Worm (Caenorhabditis elegans) whole organism, early embryonic: Measurements from ENCODE around the gene Y32H12A.8.

ENCODE experiments used
- B0310.2 ChIP-seq: sonication (generic microtip); optimal IDR thresholded peaks from 2 replicates; lab custom pipeline; 2016; ENCODE audit warnings: mild to moderate bottlenecking, missing genetic modification characterization, missing compliant biosample characterization
- F13C5.2 ChIP-seq: sonication (generic microtip); optimal IDR thresholded peaks from 2 replicates; lab custom pipeline; 2017; ENCODE audit warnings: mild to moderate bottlenecking, missing genetic modification characterization, inconsistent platforms, missing compliant biosample characterization
- aly-1 ChIP-seq: sonication (generic microtip); optimal IDR thresholded peaks from 2 replicates; lab custom pipeline; 2016; ENCODE audit warnings: missing genetic modification characterization, missing compliant biosample characterization
- ama-1 ChIP-seq: fragments of 150-350 bp; optimal IDR thresholded peaks from 2 replicates; lab custom pipeline; 2014
- ceh-13 ChIP-seq: fragments of 200-800 bp; sonication (Bioruptor generic); optimal IDR thresholded peaks from 2 replicates; lab custom pipeline; 2018; ENCODE audit warnings: mild to moderate bottlenecking, missing genetic modification characterization, missing compliant biosample characterization
- ceh-36 ChIP-seq: sonication (generic microtip); optimal IDR thresholded peaks from 2 replicates; lab custom pipeline; 2016; ENCODE audit warnings: missing genetic modification characterization, inconsistent platforms, missing compliant biosample characterization
- ets-7 ChIP-seq: sonication (generic microtip); optimal IDR thresholded peaks from 2 replicates; lab custom pipeline; 2016; ENCODE audit warnings: missing genotype, missing genetic modification characterization, missing compliant biosample characterization
- flt-1 ChIP-seq: fragments of 200-800 bp; sonication (Bioruptor generic); IDR thresholded peaks from 2 replicates; pipeline ENCODE4 v1.3.6; 2022; ENCODE audit warnings: missing genetic modification characterization, missing compliant biosample characterization
- hmbx-1 ChIP-seq: sonication (generic microtip); optimal IDR thresholded peaks from 2 replicates; lab custom pipeline; 2016; ENCODE audit warnings: mild to moderate bottlenecking, missing genetic modification characterization, missing compliant biosample characterization
- hmg-4 ChIP-seq: fragments of 200-800 bp; sonication (Bioruptor generic); optimal IDR thresholded peaks from 2 replicates; lab custom pipeline; 2018; ENCODE audit warnings: mild to moderate bottlenecking, missing genetic modification characterization, missing compliant biosample characterization
- hnd-1 ChIP-seq: sonication (generic microtip); optimal IDR thresholded peaks from 2 replicates; lab custom pipeline; 2016; ENCODE audit warnings: missing genetic modification characterization, missing compliant biosample characterization
- pes-1 ChIP-seq: fragments of 200-800 bp; sonication (Bioruptor generic); IDR thresholded peaks from 2 replicates; pipeline ENCODE4 v1.3.6; 2022; ENCODE audit warnings: missing genetic modification reagents, missing genetic modification characterization, missing compliant biosample characterization
- scrt-1 ChIP-seq: fragments of 200-800 bp; sonication (Bioruptor generic); IDR thresholded peaks from 2 replicates; pipeline ENCODE4 v1.3.6; 2022; ENCODE audit warnings: missing genetic modification characterization, missing compliant biosample characterization
- sea-1 ChIP-seq: fragments of 200-800 bp; sonication (Bioruptor generic); conservative IDR thresholded peaks from 2 replicates; pipeline ENCODE4 v1.3.6; 2022; ENCODE audit warnings: missing genetic modification characterization, missing compliant biosample characterization
- tbx-11 ChIP-seq: fragments of 200-800 bp; sonication (Bioruptor generic); IDR thresholded peaks from 2 replicates; pipeline ENCODE4 v1.3.6; 2022; ENCODE audit warnings: missing genetic modification characterization, missing compliant biosample characterization
- tbx-37 ChIP-seq: fragments of 200-800 bp; sonication (Bioruptor generic); conservative IDR thresholded peaks from 2 replicates; pipeline ENCODE4 v1.3.6; 2022; ENCODE audit warnings: missing genetic modification reagents, missing genetic modification characterization, missing compliant biosample characterization
- tra-4 ChIP-seq: sonication (generic microtip); optimal IDR thresholded peaks from 2 replicates; lab custom pipeline; 2017; ENCODE audit warnings: missing genetic modification characterization, missing compliant biosample characterization

Gene Y32H12A.8

DNA sequence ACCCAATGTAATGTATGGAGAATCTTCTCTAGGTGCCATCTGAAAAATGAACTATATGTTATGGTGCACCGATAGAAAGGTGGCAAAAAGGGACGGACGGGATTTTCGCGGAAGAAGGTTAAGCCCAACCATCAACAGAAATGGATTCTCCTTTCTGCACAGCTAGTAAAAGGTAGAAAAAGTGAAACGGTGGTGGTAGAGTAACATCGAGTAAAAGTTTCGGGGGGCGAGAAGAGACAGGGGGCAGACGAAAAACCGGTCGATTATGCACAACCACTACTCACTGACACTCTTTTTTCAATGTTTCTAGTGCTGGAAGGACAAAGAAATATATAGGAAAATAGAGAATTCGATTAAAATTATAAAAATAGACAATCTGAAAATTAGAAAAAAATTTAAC is 13.7 kb upstream of the Y32H12A.8 start:
- TF ChIP-seq ets-7 (tag; lab: Kevin White, UChicago) (no peak), sea-1 (GFP tag; lab: Robert Waterston, UW) (no peak), ceh-36 (tag; lab: Kevin White, UChicago) (no peak), ama-1 (lab: Kevin White, UChicago) (no peak), hmg-4 (no peak), tra-4 (tag; lab: Kevin White, UChicago) (no peak), flt-1 (GFP tag; lab: Robert Waterston, UW) (no peak), pes-1 (no peak), scrt-1 (GFP tag; lab: Robert Waterston, UW) (no peak), hmbx-1 (tag; lab: Kevin White, UChicago) (no peak), hnd-1 (no peak), ceh-13 (GFP tag; lab: Kevin White, UChicago) (no peak), tbx-37 (GFP tag; lab: Robert Waterston, UW) (no peak)

DNA sequence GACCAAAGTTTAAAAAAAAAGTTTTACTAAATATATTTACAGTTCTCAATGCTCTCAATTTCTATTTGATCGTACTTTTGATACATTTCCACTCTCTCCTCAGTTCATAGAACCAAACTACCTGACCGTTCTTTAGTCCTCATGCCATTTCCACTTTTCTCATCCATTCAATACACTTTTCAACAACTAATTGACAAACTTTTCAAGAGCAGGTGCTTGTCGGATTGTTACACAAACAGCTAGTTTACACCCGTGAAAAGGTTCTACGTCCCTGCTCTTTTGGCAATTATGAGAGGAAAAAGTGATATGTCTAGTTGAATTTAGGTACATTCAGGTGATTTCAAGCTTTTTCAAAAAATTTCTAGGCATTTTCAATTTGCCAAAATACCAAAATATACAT is 12.1 kb upstream of the Y32H12A.8 start:
- TF ChIP-seq tbx-11 (GFP tag; lab: Robert Waterston, UW) (no peak), tra-4 (tag; lab: Kevin White, UChicago) (no peak), ets-7 (tag; lab: Kevin White, UChicago) (no peak), B0310.2 (tag; lab: Kevin White, UChicago) (no peak)

DNA sequence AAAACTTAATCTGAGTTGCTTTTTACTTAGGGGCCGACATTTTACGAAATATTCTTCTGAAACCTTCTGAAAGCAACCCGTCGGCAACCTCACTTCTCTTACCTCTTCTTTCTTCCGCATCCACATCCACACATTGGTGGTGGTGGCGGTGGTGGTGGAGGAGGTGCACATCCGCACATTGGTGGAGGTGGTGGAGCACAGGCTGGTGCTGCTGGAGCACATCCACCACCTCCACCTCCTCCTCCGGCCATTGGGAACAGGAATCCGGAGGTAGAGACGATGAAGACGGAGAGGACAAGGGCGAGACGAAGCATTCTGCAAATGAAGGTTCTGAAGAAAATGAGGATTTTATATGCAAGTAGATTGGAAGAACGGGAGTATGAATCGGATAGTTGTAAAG is 7.8 kb upstream of the Y32H12A.8 start, which contains the start of gene grl-22:
Gene grl-22, minus strand, starts transcription at position 332 of the 400 bp plus-strand sequence.
- TF ChIP-seq ceh-13 (GFP tag; lab: Kevin White, UChicago) (no peak), tbx-11 (GFP tag; lab: Robert Waterston, UW) (no peak), scrt-1 (GFP tag; lab: Robert Waterston, UW) (no peak), F13C5.2 (no peak), hmg-4 (no peak), B0310.2 (tag; lab: Kevin White, UChicago) (no peak), sea-1 (GFP tag; lab: Robert Waterston, UW) (no peak), ama-1 (lab: Kevin White, UChicago) (no peak), pes-1 (no peak), flt-1 (GFP tag; lab: Robert Waterston, UW) (no peak), ceh-36 (tag; lab: Kevin White, UChicago) (no peak), tbx-37 (GFP tag; lab: Robert Waterston, UW) (no peak), ets-7 (tag; lab: Kevin White, UChicago) (no peak), hnd-1 (no peak), aly-1 (tag; lab: Kevin White, UChicago) (no peak)

DNA sequence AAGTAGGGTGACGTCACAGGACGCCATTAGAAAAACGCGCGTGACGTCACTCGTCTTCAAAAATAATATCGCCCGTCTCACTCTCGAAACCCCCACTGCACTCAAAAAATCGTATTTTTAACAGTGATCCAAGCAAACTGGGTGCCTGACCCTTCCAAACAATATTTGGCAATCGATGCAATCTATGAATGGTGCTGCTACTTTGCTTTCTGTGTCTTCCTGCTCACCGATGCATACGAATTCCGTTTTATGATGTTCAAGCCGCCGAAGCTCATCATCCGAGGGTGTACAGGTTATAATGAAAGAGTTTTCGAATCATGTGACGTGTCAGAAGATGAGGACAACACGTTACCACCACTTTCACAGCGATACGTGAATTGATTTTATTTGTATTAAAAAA is 1.8 kb upstream of the Y32H12A.8 start, which contains the start of gene W03A5.1:
Gene W03A5.1, plus strand, starts transcription at position 301 of the 400 bp plus-strand sequence.
- TF ChIP-seq hmbx-1 (tag; lab: Kevin White, UChicago) = no peak
- TF ChIP-seq hnd-1 = no peak
- no peak for TF ChIP-seq sea-1 (GFP tag; lab: Robert Waterston, UW)
- no peak for TF ChIP-seq B0310.2 (tag; lab: Kevin White, UChicago)
- TF ChIP-seq ets-7 (tag; lab: Kevin White, UChicago) = no peak
- no peak for TF ChIP-seq flt-1 (GFP tag; lab: Robert Waterston, UW)
- TF ChIP-seq ceh-13 (GFP tag; lab: Kevin White, UChicago) = no peak
- TF ChIP-seq ama-1 (lab: Kevin White, UChicago) = no peak
- TF ChIP-seq aly-1 (tag; lab: Kevin White, UChicago) = no peak
- TF ChIP-seq ceh-36 (tag; lab: Kevin White, UChicago) = no peak

DNA sequence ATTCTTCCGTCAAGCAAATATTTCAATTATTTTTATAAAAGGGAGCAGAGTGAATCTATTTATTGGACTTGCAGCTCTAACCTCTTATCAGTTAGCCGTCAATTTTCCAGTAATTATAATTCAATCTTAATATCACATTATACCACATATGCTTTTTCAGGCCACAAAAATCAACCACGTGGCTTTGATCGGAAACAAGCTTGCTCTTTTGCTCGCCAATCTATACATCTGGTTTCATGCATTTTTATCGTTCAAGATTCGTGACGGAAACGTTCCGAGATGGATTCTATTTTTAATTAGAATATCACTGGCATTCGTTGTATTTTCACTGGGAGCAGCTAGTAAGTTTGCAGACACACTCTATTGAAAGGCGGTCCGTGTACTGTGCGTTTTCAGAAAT is 1.2 kb upstream of the Y32H12A.8 start:
- TF ChIP-seq tbx-11 (GFP tag; lab: Robert Waterston, UW) (no peak), B0310.2 (tag; lab: Kevin White, UChicago) (no peak), ets-7 (tag; lab: Kevin White, UChicago) (no peak), hmg-4 (no peak), tra-4 (tag; lab: Kevin White, UChicago) (no peak), ceh-36 (tag; lab: Kevin White, UChicago) (no peak), hmbx-1 (tag; lab: Kevin White, UChicago) (no peak), flt-1 (GFP tag; lab: Robert Waterston, UW) (no peak), pes-1 (no peak), F13C5.2 (no peak), scrt-1 (GFP tag; lab: Robert Waterston, UW) (no peak), tbx-37 (GFP tag; lab: Robert Waterston, UW) (no peak), sea-1 (GFP tag; lab: Robert Waterston, UW) (no peak), aly-1 (tag; lab: Kevin White, UChicago) (no peak), ama-1 (lab: Kevin White, UChicago) (no peak), ceh-13 (GFP tag; lab: Kevin White, UChicago) (no peak), hnd-1 (no peak)

DNA sequence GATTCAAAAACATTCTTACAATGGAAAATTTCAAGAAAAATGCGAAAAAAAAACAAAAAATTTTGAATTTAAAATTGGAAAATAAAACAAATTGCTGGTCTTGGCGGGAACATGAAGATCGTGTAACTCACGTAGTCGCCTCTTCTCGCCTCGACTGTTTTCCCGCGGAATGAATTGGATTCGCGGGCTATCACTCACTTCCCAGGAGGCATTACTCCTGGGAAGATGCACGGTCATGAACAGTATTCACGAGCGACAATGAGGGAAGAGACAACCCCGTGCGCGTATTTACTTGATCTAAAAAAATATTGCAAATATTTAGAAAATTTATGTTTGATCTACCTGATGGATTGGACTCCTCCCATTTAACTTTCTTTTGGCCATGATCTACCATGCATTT is 477 bp upstream of the Y32H12A.8 start:
- TF ChIP-seq ceh-36 (tag; lab: Kevin White, UChicago) (no peak), aly-1 (tag; lab: Kevin White, UChicago) (no peak), scrt-1 (GFP tag; lab: Robert Waterston, UW) (no peak), tbx-37 (GFP tag; lab: Robert Waterston, UW) (no peak), sea-1 (GFP tag; lab: Robert Waterston, UW) (no peak), hnd-1 (no peak), hmg-4 (no peak), flt-1 (GFP tag; lab: Robert Waterston, UW) (no peak), ama-1 (lab: Kevin White, UChicago) (no peak), ceh-13 (GFP tag; lab: Kevin White, UChicago) (no peak), hmbx-1 (tag; lab: Kevin White, UChicago) (no peak), F13C5.2 (no peak), ets-7 (tag; lab: Kevin White, UChicago) (no peak), tbx-11 (GFP tag; lab: Robert Waterston, UW) (no peak), tra-4 (tag; lab: Kevin White, UChicago) (no peak)

DNA sequence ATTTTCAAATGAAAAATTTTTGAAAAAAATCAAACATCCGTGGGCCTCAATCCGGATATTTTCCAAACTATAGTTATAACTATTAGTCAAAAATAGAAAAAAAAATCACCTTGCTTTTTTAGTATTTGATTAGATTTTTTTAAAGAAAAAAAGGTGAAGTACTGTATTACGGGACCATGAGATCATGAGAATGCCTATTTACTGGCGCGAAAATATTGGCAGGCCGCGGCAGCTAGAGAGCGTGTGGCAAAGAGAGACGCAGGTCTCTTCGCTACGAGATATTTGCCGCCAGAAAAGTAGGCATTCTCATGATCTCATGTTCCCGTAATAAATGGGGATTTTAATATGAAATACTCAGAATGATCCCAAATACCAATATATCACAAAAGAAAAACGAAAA is 839 bp downstream of the Y32H12A.8 start:
- TF ChIP-seq sea-1 (GFP tag; lab: Robert Waterston, UW) (no peak), scrt-1 (GFP tag; lab: Robert Waterston, UW) (no peak), tbx-37 (GFP tag; lab: Robert Waterston, UW) (no peak), hmg-4 (no peak), hmbx-1 (tag; lab: Kevin White, UChicago) (no peak), F13C5.2 (no peak), tbx-11 (GFP tag; lab: Robert Waterston, UW) (no peak), ama-1 (lab: Kevin White, UChicago) (no peak), ceh-36 (tag; lab: Kevin White, UChicago) (no peak)
